Worm (Caenorhabditis elegans): ENCODE data around the gene Y54G2A.49.

DNA sequence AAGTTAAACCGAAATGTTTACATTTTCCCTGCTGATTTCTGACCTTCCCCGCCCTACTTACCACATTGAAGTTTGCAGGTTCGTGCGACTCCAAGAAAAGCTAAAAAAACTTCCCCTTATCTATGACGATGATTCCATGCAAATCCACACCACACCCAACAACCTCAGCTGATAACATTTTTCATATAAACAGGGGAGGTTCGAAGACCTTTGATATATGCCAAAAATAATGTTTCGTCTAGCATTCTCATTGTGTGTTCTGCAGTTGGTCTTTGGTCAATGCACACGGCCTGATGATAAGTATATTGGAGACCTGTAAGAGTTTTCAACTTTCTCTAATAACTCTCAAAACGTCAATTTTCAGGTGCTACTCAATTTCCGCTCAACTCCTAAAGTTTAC is 1.1 kb upstream of the Y54G2A.49 start:
- no peak for TF ChIP-seq nhr-10 (tag; optimal IDR thresholded peaks at IDR 0.05)
- no peak for TF ChIP-seq unc-62 (GFP tag; optimal IDR thresholded peaks at IDR 0.05)
- no peak for TF ChIP-seq alr-1 (tag; optimal IDR thresholded peaks at IDR 0.05)
- TF ChIP-seq lin-39 (tag; optimal IDR thresholded peaks at IDR 0.05) = no peak
- TF ChIP-seq nhr-237 (tag; optimal IDR thresholded peaks at IDR 0.05) = no peak
- TF ChIP-seq egl-27 (tag; optimal IDR thresholded peaks at IDR 0.05) = no peak
- TF ChIP-seq skn-1 (tag; optimal IDR thresholded peaks at IDR 0.05) = no peak
- no peak for TF ChIP-seq unc-39 (tag; optimal IDR thresholded peaks at IDR 0.05)
